Worm (Caenorhabditis elegans): Measurements from ENCODE around the gene ZC250.4.
"Not testable (repeated sequence)": the region's sequence is repeated elsewhere in the genome, so short reads cannot be mapped to it uniquely, and the experiment has no call there.

ZC250.4 gene

DNA sequence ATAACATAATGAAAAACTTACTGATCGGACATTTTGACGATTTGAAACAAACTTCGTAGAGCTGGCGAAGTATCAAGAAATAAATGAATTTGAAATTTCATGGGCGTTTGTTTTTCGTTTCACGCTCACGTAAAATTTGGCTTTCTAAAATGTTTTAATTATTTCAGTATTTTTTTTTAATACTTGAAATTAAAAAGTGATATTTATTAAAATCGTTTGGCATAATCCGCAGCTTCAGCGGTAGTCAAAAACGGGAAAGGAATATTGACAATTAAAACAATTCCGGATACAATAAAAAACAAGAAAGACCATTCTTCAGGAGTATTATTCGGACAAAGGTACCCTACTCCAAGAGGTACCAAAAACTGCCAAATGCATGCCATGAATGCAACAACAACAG is 30.2 kb downstream of the ZC250.4 start, which contains the start of gene fbxa-183:
TSS of gene fbxa-183 (minus strand) at position 101 of the 400 bp plus-strand sequence.
- no peak for TF ChIP-seq elt-4 (tag; optimal IDR thresholded peaks at IDR 0.05)

DNA sequence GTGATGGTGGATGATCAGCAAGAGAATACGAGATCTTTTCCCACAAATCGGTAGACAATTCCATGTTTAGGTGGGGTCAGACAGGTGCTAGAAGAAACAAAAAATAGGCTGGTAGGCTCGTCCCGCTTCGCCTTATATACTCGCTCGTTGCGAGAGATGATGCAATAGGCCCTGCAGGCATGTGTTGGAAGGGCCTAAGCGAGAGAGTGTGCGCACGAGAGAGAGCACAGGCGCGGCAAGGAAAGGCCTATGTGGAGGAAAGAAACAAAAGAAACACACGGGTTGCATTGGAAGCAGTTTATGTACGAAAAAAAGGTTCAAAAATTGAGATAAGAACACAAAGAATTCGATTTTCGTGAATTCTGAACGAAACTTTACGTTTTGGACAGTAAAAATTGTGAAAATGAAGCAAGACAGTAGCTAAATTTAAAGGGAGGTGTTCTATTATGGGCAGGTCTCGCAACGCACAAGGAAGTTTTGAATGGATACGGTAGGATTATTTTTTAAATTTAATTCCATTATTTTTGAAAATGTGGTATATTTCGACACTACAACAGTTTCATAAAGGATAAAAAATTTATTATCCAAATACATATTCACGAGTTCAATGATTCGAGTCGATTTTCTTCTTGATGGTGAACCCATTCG is 32.1 kb downstream of the ZC250.4 start, which contains the start of gene F44E7.5:
TSS of gene F44E7.5 (minus strand) at position 210 of the 648 bp plus-strand sequence.
- TF ChIP-seq ahr-1 (tag; optimal IDR thresholded peaks at IDR 0.05): no peak
- TF ChIP-seq ceh-31 (tag; optimal IDR thresholded peaks at IDR 0.05): peak; percentile 52

DNA sequence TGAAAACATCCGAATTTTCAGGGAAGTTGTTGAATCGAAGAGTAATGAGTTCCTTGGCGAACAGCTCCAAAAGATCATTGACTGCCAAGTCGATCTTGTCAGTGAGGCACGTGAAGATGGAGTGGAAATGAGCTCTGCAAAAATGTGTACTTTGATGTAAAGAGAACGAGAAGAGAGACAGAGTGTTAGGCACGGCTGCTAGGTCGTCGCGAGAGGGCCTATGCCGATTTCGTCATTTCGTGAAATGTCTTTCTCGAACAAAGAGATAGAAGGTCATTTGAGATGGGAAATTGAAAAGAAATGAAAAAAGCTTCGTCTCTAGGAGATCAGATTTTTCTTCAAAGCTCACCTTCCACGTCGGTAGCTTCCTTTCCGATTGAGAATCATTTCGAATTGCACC is 33.0 kb downstream of the ZC250.4 start:
- TF ChIP-seq ttx-3 (tag; optimal IDR thresholded peaks at IDR 0.05): no peak
- TF ChIP-seq unc-55 (GFP tag; optimal IDR thresholded peaks at IDR 0.05): peak; percentile 21
- no peak for TF ChIP-seq che-1 (tag; optimal IDR thresholded peaks at IDR 0.05)
- no peak for TF ChIP-seq dve-1 (tag; optimal IDR thresholded peaks at IDR 0.05)

DNA sequence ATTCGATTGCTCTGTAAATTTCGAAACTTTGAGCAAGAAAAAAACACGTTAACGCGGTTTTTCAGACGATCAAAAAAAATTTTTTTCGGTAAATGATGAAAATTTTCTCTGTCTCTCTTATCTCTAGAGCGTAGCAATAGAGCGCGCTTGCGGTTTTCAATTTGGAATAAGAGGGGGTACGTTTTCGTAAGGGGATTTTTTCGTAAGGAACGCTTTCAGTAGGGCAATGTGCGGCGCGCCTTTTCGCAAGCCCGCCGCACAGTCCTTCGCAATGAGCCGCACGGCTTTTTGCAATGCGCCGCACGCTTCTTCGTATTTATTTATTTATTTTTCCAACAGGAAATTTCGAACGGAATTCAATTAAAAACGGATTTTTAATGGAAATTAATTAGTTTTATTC is 36.0 kb downstream of the ZC250.4 start, which contains the start of gene F44E7.4:
TSS of gene F44E7.4 (minus strand) at position 13 of the 400 bp plus-strand sequence.
- peak; percentile 28 for TF ChIP-seq unc-42 (tag; optimal IDR thresholded peaks at IDR 0.05)
- TF ChIP-seq ceh-14 (tag; optimal IDR thresholded peaks at IDR 0.05): peak; percentile 4
- peak; percentile 78 for TF ChIP-seq sox-2 (GFP tag; IDR thresholded peaks at IDR 0.05)
- peak; percentile 45 for TF ChIP-seq rnt-1 (tag; optimal IDR thresholded peaks at IDR 0.05)
- peak; percentile 72; the same call in 1 of the 2 replicates for TF ChIP-seq unc-3 (GFP tag; conservative IDR thresholded peaks at IDR 0.05)
- not testable (repeated sequence) for TF ChIP-seq unc-3 (tag; optimal IDR thresholded peaks at IDR 0.05)
- peak; percentile 50 for TF ChIP-seq ceh-31 (tag; optimal IDR thresholded peaks at IDR 0.05)
- peak; percentile 4 for TF ChIP-seq tbx-2 (tag; optimal IDR thresholded peaks at IDR 0.05)
- peak; percentile 87 for TF ChIP-seq ceh-45 (GFP tag; IDR thresholded peaks at IDR 0.05)
- TF ChIP-seq nfya-1 (tag; optimal IDR thresholded peaks at IDR 0.05): peak; percentile 28

DNA sequence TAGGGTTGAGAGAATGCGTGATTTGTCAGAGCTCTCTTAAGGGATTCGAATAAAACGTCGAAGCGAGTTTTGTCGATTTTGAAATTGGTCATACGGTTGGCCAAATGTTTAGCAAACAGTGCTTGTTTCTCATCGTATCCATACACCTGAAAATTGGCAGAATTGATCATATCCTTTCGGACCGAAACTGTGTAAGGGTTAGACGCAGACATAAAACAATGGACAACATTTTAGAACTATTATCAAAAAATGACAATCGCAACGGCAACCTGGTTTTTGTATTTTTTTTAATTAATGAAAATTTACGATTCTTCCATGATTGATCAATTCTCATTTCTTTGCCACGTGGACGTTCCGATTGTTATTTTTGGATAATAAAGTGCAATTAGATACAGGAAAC is 38.8 kb downstream of the ZC250.4 start:
- TF ChIP-seq ama-1 (optimal IDR thresholded peaks at IDR 0.05) (no peak), ahr-1 (tag; optimal IDR thresholded peaks at IDR 0.05) (no peak), ttx-3 (tag; optimal IDR thresholded peaks at IDR 0.05) (no peak), che-1 (tag; optimal IDR thresholded peaks at IDR 0.05) (no peak), madf-2 (tag; optimal IDR thresholded peaks at IDR 0.05) (no peak), gmeb-2 (tag; optimal IDR thresholded peaks at IDR 0.05) (no peak), ceh-22 (tag; optimal IDR thresholded peaks at IDR 0.05) (no peak), unc-3 (GFP tag; conservative IDR thresholded peaks at IDR 0.05) (no peak), unc-3 (tag; optimal IDR thresholded peaks at IDR 0.05) (no peak), syd-9 (tag; optimal IDR thresholded peaks at IDR 0.05) (no peak), unc-42 (tag; optimal IDR thresholded peaks at IDR 0.05) (no peak), pax-1 (tag; optimal IDR thresholded peaks at IDR 0.05) (no peak), ref-2 (tag; optimal IDR thresholded peaks at IDR 0.05) (no peak), ceh-30 (tag; optimal IDR thresholded peaks at IDR 0.05) (no peak), pqm-1 (tag; optimal IDR thresholded peaks at IDR 0.05) (no peak), nfya-1 (tag; optimal IDR thresholded peaks at IDR 0.05) (no peak), eyg-1 (tag; optimal IDR thresholded peaks at IDR 0.05) (no peak)

DNA sequence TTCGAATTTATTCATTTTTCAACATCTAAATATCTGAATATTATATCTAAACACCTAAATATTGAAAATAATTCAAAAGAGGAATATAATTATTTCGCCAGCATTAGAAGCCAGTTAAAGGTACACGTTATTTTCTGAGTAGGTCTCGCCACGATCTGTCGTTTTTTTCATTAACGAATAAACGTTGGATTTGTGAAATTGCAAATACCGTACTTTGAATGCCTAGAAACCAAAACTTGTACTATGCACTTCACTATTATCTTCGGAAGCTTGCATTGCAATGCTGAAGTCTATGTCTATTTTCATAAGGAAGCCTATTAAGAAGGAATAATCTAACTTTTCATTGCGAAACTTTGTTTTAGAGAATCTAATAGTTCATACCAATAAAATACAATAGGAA is 40.4 kb downstream of the ZC250.4 start:
- TF ChIP-seq madf-2 (tag; optimal IDR thresholded peaks at IDR 0.05) (no peak), lin-11 (tag; optimal IDR thresholded peaks at IDR 0.05) (no peak), ceh-19 (GFP tag; optimal IDR thresholded peaks at IDR 0.05) (no peak), eyg-1 (tag; optimal IDR thresholded peaks at IDR 0.05) (no peak), nhr-11 (tag; optimal IDR thresholded peaks at IDR 0.05) (no peak), ceh-18 (tag; optimal IDR thresholded peaks at IDR 0.05) (no peak), elt-2 (tag; optimal IDR thresholded peaks at IDR 0.05) (no peak), ahr-1 (tag; optimal IDR thresholded peaks at IDR 0.05) (no peak), ref-2 (tag; optimal IDR thresholded peaks at IDR 0.05) (no peak), lim-6 (tag; optimal IDR thresholded peaks at IDR 0.05) (no peak), ceh-48 (tag; optimal IDR thresholded peaks at IDR 0.05) (no peak), ceh-14 (tag; optimal IDR thresholded peaks at IDR 0.05) (no peak), hlh-30 (tag; optimal IDR thresholded peaks at IDR 0.05; ENCODE audit: insufficient read depth) (no peak), fkh-10 (GFP tag; optimal IDR thresholded peaks at IDR 0.05) (no peak), sox-2 (GFP tag; IDR thresholded peaks at IDR 0.05) (no peak), ceh-31 (tag; optimal IDR thresholded peaks at IDR 0.05) (no peak), fkh-6 (tag; optimal IDR thresholded peaks at IDR 0.05) (no peak), ceh-6 (GFP tag; optimal IDR thresholded peaks at IDR 0.05) (no peak)
